Worm (Caenorhabditis elegans): ENCODE data around the gene srj-8.

ce11 chrV:3257277-3257676, 9.7 kb downstream of the srj-8 start, which contains the start of gene T28A11.22:
- no peak for TF ChIP-seq ztf-11 (tag; optimal IDR thresholded peaks at IDR 0.05)
- no peak for TF ChIP-seq nhr-28 (tag; optimal IDR thresholded peaks at IDR 0.05)
- TF ChIP-seq unc-62 (GFP tag; optimal IDR thresholded peaks at IDR 0.05 in 1 of 2): no peak
- TF ChIP-seq unc-62 (tag; optimal IDR thresholded peaks at IDR 0.05): no peak
- TF ChIP-seq lsy-2 (tag; optimal IDR thresholded peaks at IDR 0.05): no peak
- no peak for TF ChIP-seq jun-1 (tag; optimal IDR thresholded peaks at IDR 0.05)
